Fruit fly (Drosophila melanogaster) whole organism, prepupa: Measurements from ENCODE around the gene NK7.1.

Experiments
- CG10669 ChIP-seq: fragments of 200-800 bp; sonication (Bioruptor generic); optimal IDR thresholded peaks from 3 replicates; lab custom pipeline; 2018; ENCODE audit warnings: missing biosample characterization, mild to moderate bottlenecking, missing genetic modification characterization, moderate library complexity
- CG11762 ChIP-seq: fragments of 200-800 bp; sonication (Bioruptor generic); optimal IDR thresholded peaks from 3 replicates; lab custom pipeline; 2016; ENCODE audit warnings: missing biosample characterization, missing genetic modification characterization; ENCODE audit not compliant: insufficient read depth
- CG11902 ChIP-seq: fragments of 200-800 bp; sonication (Bioruptor generic); optimal IDR thresholded peaks from 3 replicates; lab custom pipeline; 2016; ENCODE audit warnings: missing biosample characterization, missing genetic modification characterization
- CG15336 ChIP-seq: fragments of 200-800 bp; sonication (Bioruptor generic); IDR thresholded peaks from 2 replicates; pipeline ENCODE4 v1.3.6; 2022; ENCODE audit warnings: missing biosample characterization, missing genetic modification characterization
- CG16779 ChIP-seq: fragments of 200-800 bp; sonication (Bioruptor generic); optimal IDR thresholded peaks from 3 replicates; lab custom pipeline; 2017; ENCODE audit warnings: missing biosample characterization, mild to moderate bottlenecking, missing genetic modification characterization
- CG3032 ChIP-seq: fragments of 200-800 bp; optimal IDR thresholded peaks from 2 replicates; lab custom pipeline; 2019; ENCODE audit warnings: missing biosample characterization, mild to moderate bottlenecking, missing genetic modification characterization, moderate library complexity
- CG31627 ChIP-seq: fragments of 200-800 bp; sonication (Bioruptor generic); optimal IDR thresholded peaks from 3 replicates; lab custom pipeline; 2016; ENCODE audit warnings: missing biosample characterization, missing genetic modification characterization
- CG4318 ChIP-seq: fragments of 200-800 bp; sonication (Bioruptor generic); optimal IDR thresholded peaks from 3 replicates; lab custom pipeline; 2017; ENCODE audit warnings: missing biosample characterization, mild to moderate bottlenecking, missing genetic modification characterization
- CG6163 ChIP-seq: fragments of 200-800 bp; sonication (Bioruptor generic); IDR thresholded peaks from 3 replicates; pipeline ENCODE4 v1.3.6; 2022; ENCODE audit warnings: missing biosample characterization, missing genetic modification characterization
- CG6276 ChIP-seq: fragments of 200-800 bp; sonication (Bioruptor generic); optimal IDR thresholded peaks from 2 replicates; lab custom pipeline; 2017; ENCODE audit warnings: missing biosample characterization, mild to moderate bottlenecking, missing genetic modification characterization
- CG6792 ChIP-seq: fragments of 200-800 bp; sonication (Bioruptor generic); optimal IDR thresholded peaks from 3 replicates; lab custom pipeline; 2016; ENCODE audit warnings: missing biosample characterization, missing genetic modification characterization
- CG6808 ChIP-seq: fragments of 200-800 bp; sonication (Bioruptor generic); optimal IDR thresholded peaks from 3 replicates; lab custom pipeline; 2017; ENCODE audit warnings: missing biosample characterization, missing genetic modification characterization, mild to moderate bottlenecking, moderate library complexity, missing genetic modification reagents
- CG6854 ChIP-seq: fragments of 200-800 bp; sonication (Bioruptor generic); optimal IDR thresholded peaks from 2 replicates; lab custom pipeline; 2017; ENCODE audit warnings: missing biosample characterization, mild to moderate bottlenecking, missing genetic modification characterization
- CG7368 ChIP-seq: fragments of 200-800 bp; sonication (Bioruptor generic); optimal IDR thresholded peaks from 3 replicates; lab custom pipeline; 2016; ENCODE audit warnings: missing biosample characterization, missing genetic modification characterization
- CG8119 ChIP-seq: fragments of 200-800 bp; sonication (Bioruptor generic); IDR thresholded peaks from 3 replicates; pipeline ENCODE4 v1.3.6; 2022; ENCODE audit warnings: missing biosample characterization, missing genetic modification characterization
- CG8319 ChIP-seq: fragments of 200-800 bp; sonication (Bioruptor generic); optimal IDR thresholded peaks from 3 replicates; lab custom pipeline; 2016; ENCODE audit warnings: missing biosample characterization, missing genetic modification characterization
- CG8632 ChIP-seq: fragments of 200-800 bp; sonication (Bioruptor generic); optimal IDR thresholded peaks from 3 replicates; lab custom pipeline; 2016; ENCODE audit warnings: missing biosample characterization, missing genetic modification characterization
- CG9139 ChIP-seq: fragments of 200-800 bp; sonication (Bioruptor generic); optimal IDR thresholded peaks from 3 replicates; lab custom pipeline; 2017; ENCODE audit warnings: missing biosample characterization, mild to moderate bottlenecking, missing genetic modification characterization
- Eip75B ChIP-seq: fragments of 200-800 bp; sonication (Bioruptor generic); optimal IDR thresholded peaks from 3 replicates; lab custom pipeline; 2016; ENCODE audit warnings: missing biosample characterization, missing genetic modification characterization
- Eip78C ChIP-seq: fragments of 200-800 bp; sonication (Bioruptor generic); peaks from one replicate; lab custom pipeline; 2016; ENCODE audit warnings: missing biosample characterization, missing genetic modification characterization
- Ets96B ChIP-seq: fragments of 200-800 bp; optimal IDR thresholded peaks from 2 replicates; lab custom pipeline; 2019; ENCODE audit warnings: missing biosample characterization, mild to moderate bottlenecking, missing genetic modification characterization, moderate library complexity
- Gug ChIP-seq: fragments of 200-800 bp; sonication (Bioruptor generic); IDR thresholded peaks from 2 replicates; pipeline ENCODE4 v1.3.6; 2022; ENCODE audit warnings: missing biosample characterization, missing genetic modification characterization
- Hr38 ChIP-seq: sonication (Bioruptor generic); optimal IDR thresholded peaks from 2 replicates; lab custom pipeline; 2016; ENCODE audit warnings: missing biosample characterization, missing genetic modification characterization
- Hr39 ChIP-seq: fragments of 200-800 bp; sonication (Bioruptor generic); optimal IDR thresholded peaks from 2 replicates; lab custom pipeline; 2016; ENCODE audit warnings: missing biosample characterization, missing genetic modification characterization
- Hr4 ChIP-seq: fragments of 200-800 bp; sonication (Bioruptor generic); optimal IDR thresholded peaks from 3 replicates; lab custom pipeline; 2016; ENCODE audit warnings: missing biosample characterization, missing genetic modification characterization
- Lpt ChIP-seq: fragments of 200-800 bp; sonication (Bioruptor generic); optimal IDR thresholded peaks from 3 replicates; lab custom pipeline; 2016; ENCODE audit warnings: missing biosample characterization, missing genetic modification characterization
- OdsH ChIP-seq: fragments of 200-800 bp; sonication (Bioruptor generic); optimal IDR thresholded peaks from 3 replicates; lab custom pipeline; 2016; ENCODE audit warnings: missing biosample characterization, missing genetic modification characterization
- Smox ChIP-seq: fragments of 200-800 bp; sonication (Bioruptor generic); optimal IDR thresholded peaks from 3 replicates; lab custom pipeline; 2016; ENCODE audit warnings: missing biosample characterization, missing genetic modification characterization
- Sox102F ChIP-seq: fragments of 200-800 bp; sonication (Bioruptor generic); optimal IDR thresholded peaks from 2 replicates; lab custom pipeline; 2016; ENCODE audit warnings: missing biosample characterization, mild to moderate bottlenecking, missing genetic modification characterization
- Sox14 ChIP-seq: fragments of 200-800 bp; sonication (Bioruptor generic); optimal IDR thresholded peaks from 3 replicates; lab custom pipeline; 2016; ENCODE audit warnings: missing biosample characterization, missing genetic modification characterization
- Sox15 ChIP-seq: fragments of 200-800 bp; sonication (Bioruptor generic); optimal IDR thresholded peaks from 3 replicates; lab custom pipeline; 2016; ENCODE audit warnings: missing biosample characterization, missing genetic modification characterization
- achi ChIP-seq: fragments of 200-800 bp; sonication (Bioruptor generic); optimal IDR thresholded peaks from 3 replicates; lab custom pipeline; 2016; ENCODE audit warnings: missing biosample characterization, missing genetic modification characterization
- acj6 ChIP-seq: fragments of 200-800 bp; sonication (Bioruptor generic); optimal IDR thresholded peaks from 3 replicates; lab custom pipeline; 2016; ENCODE audit warnings: missing biosample characterization, missing genetic modification characterization
- dac ChIP-seq: fragments of 200-800 bp; sonication (Bioruptor generic); optimal IDR thresholded peaks from 2 replicates; lab custom pipeline; 2017; ENCODE audit warnings: missing biosample characterization, mild to moderate bottlenecking, missing genetic modification characterization
- dsx ChIP-seq: fragments of 200-800 bp; optimal IDR thresholded peaks from 3 replicates; lab custom pipeline; 2019; ENCODE audit warnings: missing biosample characterization, mild to moderate bottlenecking, missing genetic modification characterization, moderate library complexity; ENCODE audit not compliant: poor library complexity, severe bottlenecking
- eg ChIP-seq: fragments of 200-800 bp; sonication (Bioruptor generic); IDR thresholded peaks from 3 replicates; pipeline ENCODE4 v1.3.6; 2022; ENCODE audit warnings: missing biosample characterization, missing genetic modification characterization
- fd59A ChIP-seq: fragments of 200-800 bp; sonication (Bioruptor generic); optimal IDR thresholded peaks from 2 replicates; lab custom pipeline; 2017; ENCODE audit warnings: missing biosample characterization, mild to moderate bottlenecking, missing genetic modification characterization, missing genetic modification reagents
- net ChIP-seq: fragments of 200-800 bp; sonication (Bioruptor generic); optimal IDR thresholded peaks from 3 replicates; lab custom pipeline; 2016; ENCODE audit warnings: missing biosample characterization, missing genetic modification characterization
- pdm3 ChIP-seq: fragments of 200-800 bp; sonication (Bioruptor generic); optimal IDR thresholded peaks from 3 replicates; lab custom pipeline; 2016; ENCODE audit warnings: missing biosample characterization, missing genetic modification characterization
- spab ChIP-seq: fragments of 200-800 bp; sonication (Bioruptor generic); optimal IDR thresholded peaks from 2 replicates; lab custom pipeline; 2017; ENCODE audit warnings: missing biosample characterization, mild to moderate bottlenecking, missing genetic modification characterization, missing genetic modification reagents
- svp ChIP-seq: fragments of 200-800 bp; sonication (Bioruptor generic); peaks from one replicate; lab custom pipeline; 2016; ENCODE audit warnings: missing biosample characterization, missing genetic modification characterization
- topi ChIP-seq: fragments of 200-800 bp; sonication (Bioruptor generic); optimal IDR thresholded peaks from 3 replicates; lab custom pipeline; 2016; ENCODE audit warnings: missing biosample characterization, missing genetic modification characterization
- vri ChIP-seq: fragments of 200-800 bp; sonication (Bioruptor generic); optimal IDR thresholded peaks from 3 replicates; lab custom pipeline; 2016; ENCODE audit warnings: missing biosample characterization, mild to moderate bottlenecking, missing genetic modification characterization

The NK7.1 gene

dm6 chr3R:14331474-14331873 is 41.3 kb downstream of the NK7.1 start:
- no peak for TF ChIP-seq CG31627 (GFP tag; lab: Kevin White, UChicago)
- TF ChIP-seq svp (GFP tag; lab: Kevin White, UChicago) = no peak
- no peak for TF ChIP-seq Hr38
- TF ChIP-seq Eip75B (GFP tag; lab: Kevin White, UChicago) = no peak
- no peak for TF ChIP-seq CG7368
- no peak for TF ChIP-seq Lpt (GFP tag; lab: Kevin White, UChicago)
- TF ChIP-seq pdm3 (GFP tag; lab: Kevin White, UChicago) = no peak
- TF ChIP-seq eg (GFP tag; lab: Robert Waterston, UW) = no peak
- TF ChIP-seq CG6808 (GFP tag; lab: Kevin White, UChicago) = no peak
- TF ChIP-seq net (GFP tag; lab: Kevin White, UChicago) = no peak
- no peak for TF ChIP-seq Smox
- no peak for TF ChIP-seq CG11762 (GFP tag; lab: Kevin White, UChicago)
- no peak for TF ChIP-seq Sox15 (GFP tag; lab: Kevin White, UChicago)
- no peak for TF ChIP-seq fd59A (GFP tag; lab: Kevin White, UChicago)
- no peak for TF ChIP-seq CG15336 (GFP tag; lab: Robert Waterston, UW)
- no peak for TF ChIP-seq achi (GFP tag; lab: Kevin White, UChicago)

- no peak for TF ChIP-seq dac (GFP tag; lab: Kevin White, UChicago)
- no peak for TF ChIP-seq Hr38
- no peak for TF ChIP-seq CG6276
- TF ChIP-seq dsx = peak; percentile 67
- TF ChIP-seq CG3032 = no peak
- no peak for TF ChIP-seq Sox14 (GFP tag; lab: Kevin White, UChicago)
- TF ChIP-seq CG4318 = no peak
- TF ChIP-seq CG6163 = 0 out of 3 replicates have a peak, but pooled peaks have one; percentile 12
- TF ChIP-seq Eip78C (GFP tag; lab: Kevin White, UChicago) = no peak
- no peak for TF ChIP-seq Sox102F
- no peak for TF ChIP-seq eg (GFP tag; lab: Robert Waterston, UW)
- TF ChIP-seq Eip75B (GFP tag; lab: Kevin White, UChicago) = no peak
- no peak for TF ChIP-seq CG31627 (GFP tag; lab: Kevin White, UChicago)
These were observed 42.1 kb downstream of the NK7.1 start for dm6 chr3R:14330654-14331053.

- TF ChIP-seq CG4318 (no peak), svp (GFP tag; lab: Kevin White, UChicago) (no peak), Sox15 (GFP tag; lab: Kevin White, UChicago) (no peak), acj6 (GFP tag; lab: Kevin White, UChicago) (no peak), Eip78C (GFP tag; lab: Kevin White, UChicago) (peak; percentile 15)
These were observed 43.2 kb downstream of the NK7.1 start for dm6 chr3R:14329549-14329948.

dm6 chr3R:14327472-14328104 is 45.2 kb downstream of the NK7.1 start, which contains the start of gene spn-B:
Gene spn-B, plus strand, starts transcription at chr3R:14328051.
- no peak for TF ChIP-seq CG6854 (GFP tag; lab: Kevin White, UChicago)
- peak; percentile 82 for TF ChIP-seq eg (GFP tag; lab: Robert Waterston, UW)
- TF ChIP-seq CG6808 (GFP tag; lab: Kevin White, UChicago) = peak; percentile 75
- TF ChIP-seq spab (GFP tag; lab: Kevin White, UChicago) = peak; percentile 56
- TF ChIP-seq CG31627 (GFP tag; lab: Kevin White, UChicago) = peak; percentile 77
- peak; percentile 80 for TF ChIP-seq CG6792 (GFP tag; lab: Kevin White, UChicago)
- TF ChIP-seq CG8632 (GFP tag; lab: Kevin White, UChicago) = peak; percentile 74
- TF ChIP-seq pdm3 (GFP tag; lab: Kevin White, UChicago) = peak; percentile 81
- peak; percentile 72 for TF ChIP-seq CG10669 (GFP tag; lab: Kevin White, UChicago)
- TF ChIP-seq Hr39 (GFP tag; lab: Kevin White, UChicago) = peak; percentile 74
- peak; percentile 59; the same call in 1 of the 2 replicates for TF ChIP-seq Gug (GFP tag; lab: Robert Waterston, UW)
- peak; percentile 73 for TF ChIP-seq Ets96B (tag; lab: Kevin White, UChicago)
- TF ChIP-seq CG8319 = peak; percentile 66
- TF ChIP-seq CG15336 (GFP tag; lab: Robert Waterston, UW) = peak; percentile 82
- TF ChIP-seq CG6276 = no peak
- peak; percentile 63 for TF ChIP-seq CG7368
- TF ChIP-seq CG3032 = peak; percentile 65
- peak; percentile 86 for TF ChIP-seq Smox
- TF ChIP-seq net (GFP tag; lab: Kevin White, UChicago) = peak; percentile 79
- TF ChIP-seq CG16779 (tag; lab: Kevin White, UChicago) = no peak
- TF ChIP-seq acj6 (GFP tag; lab: Kevin White, UChicago) = peak; percentile 73
- peak; percentile 80 for TF ChIP-seq vri (GFP tag; lab: Kevin White, UChicago)
- no peak for TF ChIP-seq CG4318
- TF ChIP-seq topi (GFP tag; lab: Kevin White, UChicago) = peak; percentile 83
- TF ChIP-seq Hr38 = no peak
- peak; percentile 71; the same call in 2 of the 3 replicates for TF ChIP-seq CG6163
- TF ChIP-seq OdsH (GFP tag; lab: Kevin White, UChicago) = peak; percentile 75
- TF ChIP-seq CG9139 (GFP tag; lab: Kevin White, UChicago) = no peak
- peak; percentile 37 for TF ChIP-seq CG11902 (GFP tag; lab: Kevin White, UChicago)
- peak; percentile 54 for TF ChIP-seq Sox15 (GFP tag; lab: Kevin White, UChicago)
- TF ChIP-seq Hr4 (GFP tag; lab: Kevin White, UChicago) = peak; percentile 86
- peak; percentile 81 for TF ChIP-seq CG8119 (GFP tag; lab: Robert Waterston, UW)
